Fruit fly (Drosophila melanogaster) whole organism, embryonic: ENCODE measurements around the gene Egfrap.

Experiments used
- Adf1 ChIP-seq: fragments of 200-800 bp; sonication (Bioruptor generic); IDR thresholded peaks from 2 replicates; pipeline ENCODE4 v1.3.6; 2022; ENCODE audit warnings: missing biosample characterization, missing genetic modification characterization
- Atf3 ChIP-seq: fragments of 200-800 bp; sonication (Bioruptor generic); optimal IDR thresholded peaks from 3 replicates; lab custom pipeline; 2016; ENCODE audit warnings: missing biosample characterization, missing genetic modification characterization
- Awh ChIP-seq: fragments of 200-800 bp; sonication (Bioruptor generic); IDR thresholded peaks from 2 replicates; pipeline ENCODE4, ENCODE4 v1.3.6; 2022; ENCODE audit warnings: missing biosample characterization, missing genetic modification characterization
- B-H1 ChIP-seq: fragments of 200-800 bp; sonication (Bioruptor generic); IDR thresholded peaks from 3 replicates; pipeline ENCODE4 v1.3.6; 2022; ENCODE audit warnings: missing biosample characterization, missing genetic modification characterization
- BtbVII ChIP-seq: fragments of 200-800 bp; sonication (Bioruptor generic); optimal IDR thresholded peaks from 3 replicates; lab custom pipeline; 2017; ENCODE audit warnings: missing biosample characterization, mild to moderate bottlenecking, missing genetic modification characterization
- CG10267 ChIP-seq: fragments of 200-800 bp; sonication (Bioruptor generic); optimal IDR thresholded peaks from 2 replicates; lab custom pipeline; 2018; ENCODE audit warnings: missing biosample characterization, mild to moderate bottlenecking, missing genetic modification characterization, moderate library complexity
- CG10959 ChIP-seq: fragments of 200-800 bp; sonication (Bioruptor generic); IDR thresholded peaks from 2 replicates; pipeline ENCODE4 v1.3.6; 2022; ENCODE audit warnings: missing biosample characterization, missing genetic modification characterization
- CG11247 ChIP-seq: fragments of 200-800 bp; sonication (Bioruptor generic); IDR thresholded peaks from 2 replicates; pipeline ENCODE4 v1.3.6; 2022; ENCODE audit warnings: missing biosample characterization, missing genetic modification characterization
- CG11696 ChIP-seq: fragments of 200-800 bp; sonication (Bioruptor generic); IDR thresholded peaks from 2 replicates; pipeline ENCODE4 v1.3.6; 2022; ENCODE audit warnings: missing biosample characterization, missing genetic modification characterization
- CG16813 ChIP-seq: fragments of 200-800 bp; sonication (Bioruptor generic); IDR thresholded peaks from 3 replicates; pipeline ENCODE4 v1.3.6; 2022; ENCODE audit warnings: missing biosample characterization, missing genetic modification characterization; ENCODE audit not compliant: partially characterized antibody
- CG17186 ChIP-seq: fragments of 200-800 bp; sonication (Bioruptor generic); optimal IDR thresholded peaks from 3 replicates; lab custom pipeline; 2017; ENCODE audit warnings: missing biosample characterization, missing genetic modification reagents, missing genetic modification characterization
- CG17802 ChIP-seq: fragments of 200-800 bp; sonication (Bioruptor generic); optimal IDR thresholded peaks from 2 replicates; lab custom pipeline; 2018; ENCODE audit warnings: missing biosample characterization, mild to moderate bottlenecking, missing genetic modification characterization, moderate library complexity
- CG18011 ChIP-seq: fragments of 200-800 bp; sonication (Bioruptor generic); optimal IDR thresholded peaks from 2 replicates; lab custom pipeline; 2017; ENCODE audit warnings: missing biosample characterization, missing genetic modification characterization, mild to moderate bottlenecking, moderate library complexity, missing genotype
- CG18619 ChIP-seq: fragments of 200-800 bp; sonication (Bioruptor generic); optimal IDR thresholded peaks from 3 replicates; lab custom pipeline; 2017; ENCODE audit warnings: missing biosample characterization, mild to moderate bottlenecking, missing genetic modification characterization
- CG31388 ChIP-seq: fragments of 200-800 bp; sonication (Bioruptor generic); optimal IDR thresholded peaks from 2 replicates; lab custom pipeline; 2016; ENCODE audit warnings: missing biosample characterization, missing genetic modification characterization
- CG3726 ChIP-seq: fragments of 200-800 bp; sonication (Bioruptor generic); IDR thresholded peaks from 3 replicates; pipeline ENCODE4, ENCODE4 v1.3.6; 2022; ENCODE audit warnings: missing biosample characterization, missing genetic modification characterization
- CG3995 ChIP-seq: fragments of 200-800 bp; sonication (Bioruptor generic); optimal IDR thresholded peaks from 3 replicates; lab custom pipeline; 2016; ENCODE audit warnings: missing biosample characterization, missing genetic modification characterization
- CG4424 ChIP-seq: fragments of 200-800 bp; sonication (Bioruptor generic); optimal IDR thresholded peaks from 3 replicates; lab custom pipeline; 2016; ENCODE audit warnings: missing biosample characterization, missing genetic modification characterization
- CG5180 ChIP-seq: fragments of 200-800 bp; sonication (Bioruptor generic); optimal IDR thresholded peaks from 3 replicates; lab custom pipeline; 2017; ENCODE audit warnings: missing biosample characterization, missing genetic modification characterization, mild to moderate bottlenecking, moderate library complexity, missing genetic modification reagents
- CG6683 ChIP-seq: fragments of 200-800 bp; sonication (Bioruptor generic); optimal IDR thresholded peaks from 2 replicates; lab custom pipeline; 2017; ENCODE audit warnings: missing biosample characterization, mild to moderate bottlenecking, missing genetic modification characterization, missing genetic modification reagents
- CG7963 ChIP-seq: fragments of 200-800 bp; sonication (Bioruptor generic); IDR thresholded peaks from 3 replicates; pipeline ENCODE4 v1.3.6; 2022; ENCODE audit warnings: missing biosample characterization, missing genetic modification characterization; ENCODE audit not compliant: partially characterized antibody
- CG9876 ChIP-seq: fragments of 200-800 bp; sonication (Bioruptor generic); optimal IDR thresholded peaks from 2 replicates; lab custom pipeline; 2016; ENCODE audit warnings: missing biosample characterization, missing genetic modification characterization
- CrebB ChIP-seq: fragments of 200-800 bp; sonication (Bioruptor generic); optimal IDR thresholded peaks from 3 replicates; lab custom pipeline; 2018; ENCODE audit warnings: missing biosample characterization, mild to moderate bottlenecking, missing genetic modification characterization
- D ChIP-seq, 2 experiments: fragments of 200-800 bp in 1 of 2; fragments of >200 bp in 1 of 2; sonication (Bioruptor generic) in 1 of 2; optimal IDR thresholded peaks; 2 replicates in 1 of 2; 3 replicates in 1 of 2; lab custom pipeline; 2017; ENCODE audit warnings: mild to moderate bottlenecking in 1 of 2, missing biosample characterization in 1 of 2, missing genetic modification characterization in 1 of 2, missing genetic modification reagents in 1 of 2
- D19B ChIP-seq: fragments of 200-800 bp; sonication (Bioruptor generic); optimal IDR thresholded peaks from 2 replicates; lab custom pipeline; 2017; ENCODE audit warnings: missing biosample characterization, mild to moderate bottlenecking, missing genetic modification characterization
- Eip74EF ChIP-seq, 2 experiments: fragments of 200-800 bp in 1 of 2; fragments of >200 bp in 1 of 2; sonication (Bioruptor generic) in 1 of 2; optimal IDR thresholded peaks; 2 replicates each; lab custom pipeline; 2017 to 2019; ENCODE audit warnings: missing biosample characterization in 2 of 2, missing genetic modification characterization in 2 of 2, mild to moderate bottlenecking in 1 of 2, moderate library complexity in 1 of 2
- Gug ChIP-seq: fragments of 200-800 bp; sonication (Bioruptor generic); IDR thresholded peaks from 4 replicates; pipeline ENCODE4 v1.3.6; 2022; ENCODE audit warnings: missing biosample characterization, missing genetic modification characterization
- HLH54F ChIP-seq: fragments of 200-800 bp; sonication (Bioruptor generic); optimal IDR thresholded peaks from 3 replicates; lab custom pipeline; 2016; ENCODE audit warnings: missing biosample characterization, missing genetic modification characterization
- Hey ChIP-seq: fragments of 200-800 bp; sonication (Bioruptor generic); optimal IDR thresholded peaks from 3 replicates; lab custom pipeline; 2018; ENCODE audit warnings: missing biosample characterization, mild to moderate bottlenecking, missing genetic modification characterization
- HmgD ChIP-seq: fragments of 200-800 bp; sonication (Bioruptor generic); optimal IDR thresholded peaks from 3 replicates; lab custom pipeline; 2016; ENCODE audit warnings: missing biosample characterization, missing genetic modification characterization
- Hmx ChIP-seq: fragments of 200-800 bp; sonication (Bioruptor generic); optimal IDR thresholded peaks from 2 replicates; lab custom pipeline; 2016; ENCODE audit warnings: missing biosample characterization, missing genetic modification characterization
- Hr51 ChIP-seq, 2 experiments: fragments of 200-800 bp; sonication (Bioruptor generic); optimal IDR thresholded peaks; 2 replicates in 1 of 2; 3 replicates in 1 of 2; lab custom pipeline; 2016 to 2018; ENCODE audit warnings: missing biosample characterization in 2 of 2, missing genetic modification characterization in 2 of 2, mild to moderate bottlenecking in 1 of 2, moderate library complexity in 1 of 2
- Kr ChIP-seq: fragments of 200-800 bp; sonication (Bioruptor generic); optimal IDR thresholded peaks from 2 replicates; lab custom pipeline; 2017; ENCODE audit warnings: missing biosample characterization, mild to moderate bottlenecking, missing genetic modification characterization
- Rx ChIP-seq: fragments of 200-800 bp; sonication (Bioruptor generic); IDR thresholded peaks from 2 replicates; pipeline ENCODE4 v1.3.6; 2022; ENCODE audit warnings: missing biosample characterization, missing genetic modification characterization
- ac ChIP-seq: fragments of 200-800 bp; sonication (Bioruptor generic); optimal IDR thresholded peaks from 3 replicates; lab custom pipeline; 2017; ENCODE audit warnings: missing biosample characterization, mild to moderate bottlenecking, missing genetic modification characterization
- ara ChIP-seq: fragments of 200-800 bp; sonication (Bioruptor generic); IDR thresholded peaks from 2 replicates; pipeline ENCODE4 v1.3.6; 2022; ENCODE audit warnings: missing biosample characterization, missing genetic modification characterization
- bsh ChIP-seq, 2 experiments: fragments of 200-800 bp; sonication (Bioruptor generic); optimal IDR thresholded peaks; 2 replicates each; lab custom pipeline; 2017 to 2018; ENCODE audit warnings: mild to moderate bottlenecking in 2 of 2, missing biosample characterization in 2 of 2, missing genetic modification characterization in 2 of 2, moderate library complexity in 1 of 2
- caup ChIP-seq: fragments of 200-800 bp; sonication (Bioruptor generic); optimal IDR thresholded peaks from 3 replicates; lab custom pipeline; 2017; ENCODE audit warnings: missing biosample characterization, mild to moderate bottlenecking, missing genetic modification characterization, moderate library complexity; ENCODE audit not compliant: severe bottlenecking
- dati ChIP-seq: fragments of 200-800 bp; sonication (Bioruptor generic); IDR thresholded peaks from 2 replicates; pipeline ENCODE4 v1.3.6; 2022; ENCODE audit warnings: missing biosample characterization, missing genetic modification characterization
- ewg ChIP-seq: fragments of 200-800 bp; sonication (Bioruptor generic); optimal IDR thresholded peaks from 3 replicates; lab custom pipeline; 2017; ENCODE audit warnings: mild to moderate bottlenecking, missing biosample characterization, missing genetic modification reagents, missing genetic modification characterization
- eyg ChIP-seq: fragments of 200-800 bp; sonication (Bioruptor generic); optimal IDR thresholded peaks from 3 replicates; lab custom pipeline; 2016; ENCODE audit warnings: missing biosample characterization, missing genetic modification characterization
- gsb ChIP-seq: fragments of 200-800 bp; sonication (Bioruptor generic); IDR thresholded peaks from 2 replicates; pipeline ENCODE4 v1.3.6; 2022; ENCODE audit warnings: missing biosample characterization, missing genetic modification characterization
- h ChIP-seq: fragments of >200 bp; optimal IDR thresholded peaks from 2 replicates; lab custom pipeline; 2017
- ken ChIP-seq: fragments of 200-800 bp; sonication (Bioruptor generic); IDR thresholded peaks from 3 replicates; pipeline ENCODE4 v1.3.6; 2022; ENCODE audit warnings: missing biosample characterization, missing genetic modification characterization
- klu ChIP-seq: fragments of 200-800 bp; sonication (Bioruptor generic); IDR thresholded peaks from 2 replicates; pipeline ENCODE4 v1.3.6; 2022; ENCODE audit warnings: missing biosample characterization, missing genetic modification characterization
- nau ChIP-seq: fragments of 200-800 bp; sonication (Bioruptor generic); optimal IDR thresholded peaks from 3 replicates; lab custom pipeline; 2017; ENCODE audit warnings: missing biosample characterization, mild to moderate bottlenecking, missing genetic modification characterization, missing genetic modification reagents
- pan ChIP-seq, 4 experiments: fragments of >200 bp in 3 of 4; fragments of 200-800 bp in 1 of 4; sonication (Bioruptor generic) in 1 of 4; optimal IDR thresholded peaks in 3 of 4; IDR thresholded peaks in 1 of 4; 2 replicates each; pipeline versions ENCODE4 v1.3.6 to Lab custom; 2017 to 2022; ENCODE audit warnings: missing biosample characterization in 2 of 4, missing genetic modification characterization in 2 of 4, mixed read lengths in 1 of 4
- ro ChIP-seq: fragments of 200-800 bp; sonication (Bioruptor generic); IDR thresholded peaks from 2 replicates; pipeline ENCODE4 v1.3.6; 2022; ENCODE audit warnings: missing biosample characterization, missing genetic modification characterization
- usp ChIP-seq: fragments of >200 bp; optimal IDR thresholded peaks from 2 replicates; lab custom pipeline; 2017; ENCODE audit warnings: missing biosample characterization, missing genetic modification characterization

Gene Egfrap

DNA sequence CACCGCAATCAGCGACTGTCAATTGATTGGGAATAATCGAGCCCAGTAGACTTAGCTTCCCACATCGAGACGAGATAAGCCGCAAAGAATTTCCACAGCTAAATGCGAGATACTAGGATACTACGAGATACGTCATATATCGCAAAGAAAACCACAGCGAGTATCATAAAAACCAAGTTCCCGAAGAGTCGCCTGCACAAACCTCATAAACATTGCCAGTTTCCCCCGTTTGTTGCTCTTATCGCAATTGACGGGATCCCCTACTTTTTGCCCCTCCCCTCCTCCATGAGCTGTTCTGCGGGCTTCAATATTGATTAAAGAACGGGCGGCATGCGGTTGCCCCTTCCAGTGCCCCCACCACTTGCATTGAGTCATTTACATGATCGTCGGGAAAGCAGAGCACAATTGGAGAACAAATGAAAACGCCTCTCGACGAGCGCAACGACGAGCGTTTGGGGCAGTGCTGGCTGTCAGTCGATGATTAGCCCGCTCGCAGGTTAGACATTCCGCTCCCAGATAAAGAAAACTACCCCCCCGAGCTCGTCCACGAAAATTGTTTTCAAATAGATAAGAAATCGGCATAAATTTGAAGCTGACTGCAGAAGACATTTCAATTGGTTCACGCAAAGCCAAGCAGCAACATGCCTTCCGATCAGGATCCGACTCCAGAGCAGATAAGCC, 28.3 kb downstream of the Egfrap start, which contains the start of gene CG32407 (continued):
- TF ChIP-seq Atf3 (GFP tag; lab: Kevin White, UChicago), result no peak
- no peak for TF ChIP-seq klu (GFP tag; lab: Robert Waterston, UW)
- TF ChIP-seq CG18619 (GFP tag; lab: Kevin White, UChicago), result no peak
- TF ChIP-seq BtbVII (GFP tag; lab: Kevin White, UChicago), result no peak
- no peak for TF ChIP-seq CG10959 (GFP tag; lab: Robert Waterston, UW)
- no peak for TF ChIP-seq Eip74EF (GFP tag; optimal IDR thresholded peaks at IDR 0.05; lab: Kevin White, UChicago)
- TF ChIP-seq CG31388 (GFP tag; lab: Kevin White, UChicago), result no peak
- TF ChIP-seq D19B (GFP tag; lab: Kevin White, UChicago), result no peak
- no peak for TF ChIP-seq CG9876
- no peak for TF ChIP-seq CG17186
- TF ChIP-seq CG18011 (GFP tag; lab: Kevin White, UChicago), result no peak
- no peak for TF ChIP-seq CG4424 (GFP tag; lab: Kevin White, UChicago)
- TF ChIP-seq CG3995 (GFP tag; lab: Kevin White, UChicago), result no peak
- no peak for TF ChIP-seq usp (GFP tag; lab: Kevin White, UChicago)
- TF ChIP-seq ro, result no peak
- TF ChIP-seq Hmx (GFP tag; lab: Kevin White, UChicago), result no peak
- no peak for TF ChIP-seq CG3726 (GFP tag; lab: Robert Waterston, UW)
- TF ChIP-seq ewg (GFP tag; lab: Kevin White, UChicago), result no peak
- no peak for TF ChIP-seq CG6683 (GFP tag; lab: Kevin White, UChicago)
- TF ChIP-seq CG11696 (GFP tag; lab: Robert Waterston, UW), result no peak
- TF ChIP-seq nau (GFP tag; lab: Kevin White, UChicago), result no peak
- no peak for TF ChIP-seq HmgD (GFP tag; lab: Kevin White, UChicago)
- TF ChIP-seq CG11247 (GFP tag; lab: Robert Waterston, UW), result no peak
- TF ChIP-seq Hr51 (GFP tag; optimal IDR thresholded peaks at IDR 0.05; lab: Kevin White, UChicago), result peak in 1 of 2 experiments; percentile 2
- peak; percentile 53 for TF ChIP-seq Hey (tag; lab: Kevin White, UChicago)
- no peak for TF ChIP-seq eyg (GFP tag; lab: Kevin White, UChicago)
- TF ChIP-seq gsb, result no peak
- no peak for TF ChIP-seq Rx (GFP tag; lab: Robert Waterston, UW)
- no peak for TF ChIP-seq bsh (GFP tag; optimal IDR thresholded peaks at IDR 0.05; lab: Kevin White, UChicago)
- TF ChIP-seq Awh (GFP tag; lab: Robert Waterston, UW), result no peak
- no peak for TF ChIP-seq CG10267 (tag; lab: Kevin White, UChicago)
- no peak for TF ChIP-seq Gug (GFP tag; lab: Robert Waterston, UW)
- no peak for TF ChIP-seq ara (GFP tag; lab: Robert Waterston, UW)
- no peak for TF ChIP-seq CG5180 (GFP tag; lab: Kevin White, UChicago)
- TF ChIP-seq CG7963 (GFP tag; lab: Robert Waterston, UW), result no peak
- TF ChIP-seq D (optimal IDR thresholded peaks at IDR 0.05; lab: Kevin White, UChicago), result no peak
- no peak for TF ChIP-seq D (GFP tag; optimal IDR thresholded peaks at IDR 0.05; lab: Kevin White, UChicago)
- no peak for TF ChIP-seq ac (GFP tag; lab: Kevin White, UChicago)
- TF ChIP-seq HLH54F (GFP tag; lab: Kevin White, UChicago), result no peak
- no peak for TF ChIP-seq caup (GFP tag; lab: Kevin White, UChicago)
- TF ChIP-seq CG17802 (tag; lab: Kevin White, UChicago), result no peak
- no peak for TF ChIP-seq dati
- peak; percentile 36; the same call in 1 of the 2 replicates for TF ChIP-seq Adf1 (GFP tag; lab: Robert Waterston, UW)
- TF ChIP-seq pan (optimal IDR thresholded peaks at IDR 0.05; lab: Kevin White, UChicago), result no peak
- no peak for TF ChIP-seq pan (GFP tag; optimal IDR thresholded peaks at IDR 0.05 in 1 of 2, IDR thresholded peaks at IDR 0.05 in 1 of 2)
- no peak for TF ChIP-seq CrebB
- TF ChIP-seq Kr, result no peak
- no peak for TF ChIP-seq CG16813 (GFP tag; lab: Robert Waterston, UW)
- no peak for TF ChIP-seq B-H1 (GFP tag; lab: Robert Waterston, UW)
- TF ChIP-seq ken (GFP tag; lab: Robert Waterston, UW), result no peak
- no peak for TF ChIP-seq h (lab: Kevin White, UChicago)
